Worm (Caenorhabditis elegans): Measurements from ENCODE around the gene R09H10.2.

ce11 chrIV:10561605-10562004 is 41.1 kb upstream of the R09H10.2 start, which contains the start of gene him-8:
- TF ChIP-seq ztf-23 (GFP tag; IDR thresholded peaks at IDR 0.05) (no peak), tab-1 (GFP tag; IDR thresholded peaks at IDR 0.05) (no peak), ref-1 (GFP tag; conservative IDR thresholded peaks at IDR 0.05) (no peak), cog-1 (tag; optimal IDR thresholded peaks at IDR 0.05) (no peak), flt-1 (GFP tag; IDR thresholded peaks at IDR 0.05) (no peak)

Measured in whole organism, midembryonic.